Worm (Caenorhabditis elegans) whole organism, young adult: ENCODE results near the gene cdr-6.

Experiments
- die-1 ChIP-seq: sonication (generic microtip); optimal IDR thresholded peaks from 2 replicates; lab custom pipeline; 2016; ENCODE audit warnings: missing genotype, mild to moderate bottlenecking, missing genetic modification characterization, missing compliant biosample characterization
- sea-2 ChIP-seq: fragments of 200-800 bp; sonication (Bioruptor generic); IDR thresholded peaks from 2 replicates; pipeline ENCODE4 v1.3.6; 2022; ENCODE audit warnings: missing genetic modification characterization, missing compliant biosample characterization

DNA sequence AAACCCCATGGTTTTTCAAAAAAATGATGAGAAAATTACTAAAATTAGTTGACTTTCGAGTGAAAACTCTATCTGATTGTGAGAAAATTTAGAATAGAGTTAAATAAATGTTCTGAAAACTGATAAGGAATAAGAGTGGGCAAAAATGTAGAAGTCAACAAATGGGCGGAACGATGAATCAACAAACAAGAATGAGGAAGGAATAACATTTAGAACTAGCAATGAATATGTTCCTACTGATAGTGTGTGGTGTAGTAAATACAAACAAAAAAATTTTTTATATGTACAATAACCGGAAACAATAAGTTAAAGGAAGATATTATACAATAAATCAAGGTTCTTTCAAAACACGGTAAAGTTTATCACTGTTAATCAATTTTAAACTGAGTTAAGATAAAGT is 30.3 kb upstream of the cdr-6 start, which contains the start of gene pals-39:
- no peak for TF ChIP-seq die-1 (tag; lab: Kevin White, UChicago)
- no peak for TF ChIP-seq sea-2 (GFP tag; lab: Robert Waterston, UW)
